Worm (Caenorhabditis elegans): ENCODE data around the gene F13E9.19.

DNA sequence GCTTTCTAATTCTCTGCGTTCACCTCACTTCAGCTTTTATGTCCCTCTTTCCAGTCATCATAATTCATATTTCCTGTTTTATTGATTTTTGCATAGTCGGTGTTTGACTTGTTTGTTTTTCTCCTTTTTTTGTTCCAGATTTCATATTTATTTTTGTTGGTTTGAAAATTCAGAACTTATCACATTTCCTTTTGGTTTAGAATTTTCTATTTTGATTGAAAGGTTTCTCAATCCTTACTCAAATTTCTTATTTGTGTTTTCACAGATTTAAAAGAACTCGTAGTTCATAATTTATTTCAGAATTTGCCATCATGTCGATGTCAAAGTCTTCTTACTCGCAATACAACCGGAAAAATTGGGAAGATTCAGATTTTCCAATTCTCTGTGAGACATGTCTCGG lies 38.1 kb upstream of the F13E9.19 start, which contains the start of gene rbm-22:
- TF ChIP-seq flt-1 (GFP tag; IDR thresholded peaks at IDR 0.05) (no peak), ref-1 (GFP tag; conservative IDR thresholded peaks at IDR 0.05) (no peak), tab-1 (GFP tag; IDR thresholded peaks at IDR 0.05) (no peak), ztf-29 (GFP tag; IDR thresholded peaks at IDR 0.05) (no peak), klf-2 (GFP tag; conservative IDR thresholded peaks at IDR 0.05) (no peak), ztf-23 (GFP tag; IDR thresholded peaks at IDR 0.05) (no peak), med-1 (GFP tag; optimal IDR thresholded peaks at IDR 0.05; ENCODE audit: insufficient read depth) (no peak), T22C8.4 (GFP tag; IDR thresholded peaks at IDR 0.05) (peak; percentile 56; the same call in 1 of the 2 replicates), cog-1 (tag; optimal IDR thresholded peaks at IDR 0.05) (no peak)

Data from whole organism, midembryonic.